Worm (Caenorhabditis elegans) whole organism, L4 larva: ENCODE measurements around the gene R05C11.2.
A peak's percentile ranks its signal among the peaks of the same experiment; 100 is the strongest.

Experiments used
- F26F4.8 ChIP-seq: fragments of 200-800 bp; sonication (Bioruptor generic); conservative IDR thresholded peaks from 2 replicates; pipeline ENCODE4 v1.3.6; 2022; ENCODE audit warnings: missing genetic modification characterization, missing compliant biosample characterization
- F44E2.7 ChIP-seq: fragments of 200-800 bp; sonication (Bioruptor generic); IDR thresholded peaks from 2 replicates; pipeline ENCODE4 v2.1.2; 2022; ENCODE audit warnings: missing genetic modification characterization, missing compliant biosample characterization
- ZK337.2 ChIP-seq: fragments of 200-800 bp; sonication (Bioruptor generic); IDR thresholded peaks from 2 replicates; pipeline ENCODE4 v1.3.6; 2022; ENCODE audit warnings: missing genetic modification reagents, missing genetic modification characterization, missing compliant biosample characterization
- aha-1 ChIP-seq: fragments of 150-350 bp; peaks from one replicate; lab custom pipeline; 2014; ENCODE audit warnings: missing biosample characterization, missing genetic modification characterization
- ama-1 ChIP-seq: fragments of 150-350 bp; optimal IDR thresholded peaks from 2 replicates; lab custom pipeline; 2014; ENCODE audit warnings: inconsistent platforms, mixed read lengths
- arid-1 ChIP-seq: fragments of 200-800 bp; sonication (Bioruptor generic); conservative IDR thresholded peaks from 2 replicates; pipeline ENCODE4 v1.3.6; 2022; ENCODE audit warnings: missing genetic modification reagents, missing genetic modification characterization, missing compliant biosample characterization
- attf-4 ChIP-seq: sonication (generic microtip); optimal IDR thresholded peaks from 3 replicates; lab custom pipeline; 2017; ENCODE audit warnings: missing biosample characterization, missing genetic modification characterization
- ceh-28 ChIP-seq: fragments of 150-350 bp; optimal IDR thresholded peaks from 2 replicates; lab custom pipeline; 2014; ENCODE audit warnings: missing biosample characterization, missing genetic modification reagents, missing genetic modification characterization
- ceh-32 ChIP-seq: sonication (generic microtip); optimal IDR thresholded peaks from 2 replicates; lab custom pipeline; 2016; ENCODE audit warnings: mild to moderate bottlenecking, missing genetic modification characterization, missing compliant biosample characterization; ENCODE audit not compliant: poor library complexity
- ceh-62 ChIP-seq: sonication (generic microtip); optimal IDR thresholded peaks from 2 replicates; lab custom pipeline; 2017; ENCODE audit warnings: missing biosample characterization, missing genetic modification characterization
- ctbp-1 ChIP-seq: fragments of 200-800 bp; sonication (Bioruptor generic); IDR thresholded peaks from 2 replicates; pipeline ENCODE4 v1.3.6; 2022; ENCODE audit warnings: missing genetic modification reagents, missing genetic modification characterization, missing compliant biosample characterization
- daf-19 ChIP-seq: fragments of 200-800 bp; sonication (Bioruptor generic); conservative IDR thresholded peaks from 2 replicates; pipeline ENCODE4 v1.3.6; 2022; ENCODE audit warnings: missing genetic modification characterization, missing compliant biosample characterization
- daf-8 ChIP-seq: fragments of 200-800 bp; sonication (Bioruptor generic); IDR thresholded peaks from 2 replicates; pipeline ENCODE4 v1.3.6; 2022; ENCODE audit warnings: missing genetic modification characterization, missing compliant biosample characterization
- dmd-8 ChIP-seq: fragments of 200-800 bp; sonication (Bioruptor generic); IDR thresholded peaks from 2 replicates; pipeline ENCODE4 v1.3.6; 2022; ENCODE audit warnings: missing genetic modification characterization, missing compliant biosample characterization
- egl-43 ChIP-seq: fragments of 200-800 bp; sonication (Bioruptor generic); IDR thresholded peaks from 2 replicates; pipeline ENCODE4 v1.3.6; 2022; ENCODE audit warnings: missing genetic modification reagents, missing genetic modification characterization, missing compliant biosample characterization
- fkh-10 ChIP-seq: fragments of 150-350 bp; optimal IDR thresholded peaks from 2 replicates; lab custom pipeline; 2014; ENCODE audit warnings: missing biosample characterization, missing genetic modification reagents, missing genetic modification characterization
- fos-1 ChIP-seq: fragments of 150-350 bp; optimal IDR thresholded peaks from 2 replicates; lab custom pipeline; 2014; ENCODE audit warnings: missing biosample characterization, missing genetic modification characterization
- hlh-11 ChIP-seq: fragments of 200-800 bp; sonication (Bioruptor generic); optimal IDR thresholded peaks from 2 replicates; lab custom pipeline; 2018; ENCODE audit warnings: mild to moderate bottlenecking, missing genetic modification characterization, missing compliant biosample characterization
- jun-1 ChIP-seq: fragments of 150-350 bp; optimal IDR thresholded peaks from 2 replicates; lab custom pipeline; 2014; ENCODE audit warnings: missing biosample characterization, missing genetic modification reagents, missing genetic modification characterization
- lin-1 ChIP-seq: fragments of 200-800 bp; sonication (Bioruptor generic); IDR thresholded peaks from 2 replicates; pipeline ENCODE4 v1.3.6; 2022; ENCODE audit warnings: missing genetic modification reagents, missing genetic modification characterization, missing compliant biosample characterization
- lin-13 ChIP-seq: fragments of 150-350 bp; optimal IDR thresholded peaks from 2 replicates; lab custom pipeline; 2014; ENCODE audit warnings: missing biosample characterization, missing genetic modification reagents, missing genetic modification characterization
- lin-29 ChIP-seq: fragments of 200-800 bp; sonication (Bioruptor generic); IDR thresholded peaks from 2 replicates; pipeline ENCODE4 v1.3.6; 2022; ENCODE audit warnings: missing genetic modification reagents, missing genetic modification characterization, missing compliant biosample characterization
- lir-3 ChIP-seq: sonication (generic microtip); optimal IDR thresholded peaks from 2 replicates; lab custom pipeline; 2016; ENCODE audit warnings: mild to moderate bottlenecking, missing genetic modification characterization, missing compliant biosample characterization
- lsy-2 ChIP-seq, 2 experiments: fragments of 150-350 bp in 1 of 2; sonication (generic microtip) in 1 of 2; optimal IDR thresholded peaks; 2 replicates each; lab custom pipeline; 2014 to 2017; ENCODE audit warnings: missing biosample characterization in 2 of 2, missing genetic modification characterization in 2 of 2
- madf-5 ChIP-seq, 2 experiments: fragments of 200-800 bp; sonication (Bioruptor generic); IDR thresholded peaks; 2 replicates each; pipeline ENCODE4 v1.3.6; 2022; ENCODE audit warnings: missing compliant biosample characterization in 2 of 2, missing genetic modification characterization in 2 of 2
- mep-1 ChIP-seq: fragments of 150-350 bp; sonication (generic microtip); optimal IDR thresholded peaks from 3 replicates; lab custom pipeline; 2014; ENCODE audit warnings: missing biosample characterization, missing genetic modification characterization
- nhr-11 ChIP-seq: fragments of 150-350 bp; optimal IDR thresholded peaks from 2 replicates; lab custom pipeline; 2014; ENCODE audit warnings: missing biosample characterization, missing genetic modification characterization
- nhr-25 ChIP-seq: sonication (generic microtip); optimal IDR thresholded peaks from 2 replicates; lab custom pipeline; 2017; ENCODE audit warnings: missing genetic modification characterization, mild to moderate bottlenecking, missing compliant biosample characterization, antibody characterized with exemption, moderate library complexity, borderline replicate concordance; ENCODE audit not compliant: insufficient read depth
- nhr-42 ChIP-seq: fragments of 200-800 bp; sonication (Bioruptor generic); IDR thresholded peaks from 2 replicates; pipeline ENCODE4 v1.3.6; 2022; ENCODE audit warnings: missing genetic modification characterization, missing compliant biosample characterization
- nhr-77 ChIP-seq: fragments of 150-350 bp; optimal IDR thresholded peaks from 2 replicates; lab custom pipeline; 2014; ENCODE audit warnings: missing biosample characterization, missing genetic modification characterization
- php-3 ChIP-seq: fragments of 200-800 bp; sonication (Bioruptor generic); IDR thresholded peaks from 2 replicates; pipeline ENCODE4 v1.3.6; 2022; ENCODE audit warnings: missing genetic modification reagents, missing genetic modification characterization, missing compliant biosample characterization
- saeg-2 ChIP-seq: fragments of 200-800 bp; sonication (Bioruptor generic); IDR thresholded peaks from 2 replicates; pipeline ENCODE4 v1.3.6; 2022; ENCODE audit warnings: missing genetic modification reagents, missing genetic modification characterization, missing compliant biosample characterization
- set-16 ChIP-seq: fragments of 200-800 bp; sonication (Bioruptor generic); IDR thresholded peaks from 2 replicates; pipeline ENCODE4 v1.3.6; 2022; ENCODE audit warnings: missing genetic modification reagents, missing genetic modification characterization, missing compliant biosample characterization
- skn-1 ChIP-seq: fragments of 150-350 bp; optimal IDR thresholded peaks from 2 replicates; lab custom pipeline; 2014; ENCODE audit warnings: missing biosample characterization, missing genetic modification characterization
- tra-1 ChIP-seq: fragments of 200-800 bp; sonication (Bioruptor generic); IDR thresholded peaks from 2 replicates; pipeline ENCODE4 v1.3.6; 2022; ENCODE audit warnings: missing genetic modification reagents, missing genetic modification characterization, missing compliant biosample characterization
- unc-62 ChIP-seq, 3 experiments: fragments of 150-350 bp in 1 of 3; sonication (generic microtip); optimal IDR thresholded peaks in 2 of 3; peaks in 1 of 3; 1 replicate in 1 of 3; 2 replicates in 2 of 3; lab custom pipeline; 2014 to 2017; ENCODE audit warnings: missing biosample characterization in 3 of 3, missing genetic modification characterization in 3 of 3, missing genetic modification reagents in 3 of 3, missing genotype in 1 of 3
- zag-1 ChIP-seq: fragments of 150-350 bp; optimal IDR thresholded peaks from 2 replicates; lab custom pipeline; 2014; ENCODE audit warnings: missing biosample characterization, missing genetic modification characterization

Gene R05C11.2

ce11 chrIV:2059011-2059410 is at the start of gene R05C11.2:
Gene R05C11.2 (minus strand): TSS chrIV:2059111.
- TF ChIP-seq unc-62 (GFP tag; optimal IDR thresholded peaks at IDR 0.05 in 1 of 2; lab: Kevin White, UChicago) (peak in 1 of 2 experiments; percentile 15), unc-62 (tag; optimal IDR thresholded peaks at IDR 0.05; lab: Kevin White, UChicago) (no peak), mep-1 (tag; lab: Kevin White, UChicago) (no peak)

- no peak for TF ChIP-seq nhr-11 (tag; lab: Kevin White, UChicago)
- TF ChIP-seq F26F4.8 (GFP tag; lab: Robert Waterston, UW) = 0 out of 2 replicates have a peak, but pooled peaks have one; percentile 9
- TF ChIP-seq ctbp-1 (GFP tag; lab: Robert Waterston, UW) = no peak
- no peak for TF ChIP-seq ceh-32 (tag; lab: Kevin White, UChicago)
- no peak for TF ChIP-seq jun-1
- 0 out of 4 replicates have a peak, but pooled peaks of 1 of the 2 experiments have one; percentile 13 for TF ChIP-seq madf-5 (GFP tag; IDR thresholded peaks at IDR 0.05; lab: Robert Waterston, UW)
- no peak for TF ChIP-seq ZK337.2 (GFP tag; lab: Robert Waterston, UW)
- TF ChIP-seq egl-43 (GFP tag; lab: Robert Waterston, UW) = peak; percentile 53; the same call in 1 of the 2 replicates
- TF ChIP-seq dmd-8 = peak; percentile 26; the same call in 1 of the 2 replicates
- TF ChIP-seq set-16 (GFP tag; lab: Robert Waterston, UW) = peak; percentile 26
Measured at ce11 chrIV:2106708-2107107, 47.8 kb upstream of the R05C11.2 start.

ce11 chrIV:2102793-2103192 is 43.9 kb upstream of the R05C11.2 start, which contains the start of gene C23H5.15:
Gene C23H5.15 (minus strand): TSS chrIV:2102893.
- TF ChIP-seq lsy-2 (tag; optimal IDR thresholded peaks at IDR 0.05; lab: Kevin White, UChicago) = no peak
- TF ChIP-seq nhr-42 (GFP tag; lab: Robert Waterston, UW) = no peak
- no peak for TF ChIP-seq lin-1 (GFP tag; lab: Robert Waterston, UW)
- no peak for TF ChIP-seq tra-1 (GFP tag; lab: Robert Waterston, UW)
- TF ChIP-seq ZK337.2 (GFP tag; lab: Robert Waterston, UW) = no peak
- no peak for TF ChIP-seq skn-1 (tag; lab: Kevin White, UChicago)
- no peak for TF ChIP-seq fos-1 (tag; lab: Kevin White, UChicago)
- TF ChIP-seq jun-1 = no peak
- no peak for TF ChIP-seq arid-1
- TF ChIP-seq fkh-10 (GFP tag; lab: Kevin White, UChicago) = no peak
- TF ChIP-seq ctbp-1 (GFP tag; lab: Robert Waterston, UW) = no peak
- TF ChIP-seq F44E2.7 = no peak
- no peak for TF ChIP-seq ama-1 (lab: Kevin White, UChicago)
- no peak for TF ChIP-seq php-3

ce11 chrIV:2099771-2100170 is 40.9 kb upstream of the R05C11.2 start, which contains the start of gene C23H5.11:
Gene C23H5.11 (minus strand): TSS chrIV:2099871.
- TF ChIP-seq hlh-11 = no peak
- TF ChIP-seq aha-1 = peak; percentile 73

DNA sequence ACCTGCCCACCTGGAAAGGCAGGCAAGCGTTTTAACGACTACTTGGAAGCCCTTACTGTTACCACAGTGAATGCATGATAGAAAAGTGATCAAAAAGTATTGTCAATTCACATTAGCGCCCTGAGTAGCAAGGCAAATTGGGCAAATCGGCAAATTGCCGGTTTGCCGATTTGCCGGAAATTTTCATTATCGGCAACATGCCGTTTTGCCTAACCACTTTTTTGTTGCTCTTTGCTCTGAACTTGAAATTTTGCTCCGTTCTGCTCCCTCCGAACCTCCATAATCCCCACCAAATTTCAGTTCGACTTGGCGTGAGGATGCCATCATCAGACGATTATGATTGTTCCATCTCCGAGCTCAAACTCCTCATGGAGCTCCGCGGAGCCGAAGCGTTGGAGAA is 24.8 kb upstream of the R05C11.2 start, which contains the start of gene mca-2:
Gene mca-2 (plus strand): TSS at position 301 of the 400 bp plus-strand sequence.
- TF ChIP-seq daf-8 (GFP tag; lab: Robert Waterston, UW) (no peak), lin-29 (GFP tag; lab: Robert Waterston, UW) (no peak), saeg-2 (GFP tag; lab: Robert Waterston, UW) (no peak), zag-1 (tag; lab: Kevin White, UChicago) (no peak), ceh-62 (tag; lab: Kevin White, UChicago) (no peak), ceh-28 (tag; lab: Kevin White, UChicago) (no peak), nhr-77 (tag; lab: Kevin White, UChicago) (no peak), attf-4 (tag; lab: Kevin White, UChicago) (no peak), nhr-25 (no peak), lin-13 (no peak), daf-19 (no peak), lir-3 (no peak)
